Worm (Caenorhabditis elegans): Measurements from ENCODE around the gene zfp-1.

The zfp-1 gene

DNA sequence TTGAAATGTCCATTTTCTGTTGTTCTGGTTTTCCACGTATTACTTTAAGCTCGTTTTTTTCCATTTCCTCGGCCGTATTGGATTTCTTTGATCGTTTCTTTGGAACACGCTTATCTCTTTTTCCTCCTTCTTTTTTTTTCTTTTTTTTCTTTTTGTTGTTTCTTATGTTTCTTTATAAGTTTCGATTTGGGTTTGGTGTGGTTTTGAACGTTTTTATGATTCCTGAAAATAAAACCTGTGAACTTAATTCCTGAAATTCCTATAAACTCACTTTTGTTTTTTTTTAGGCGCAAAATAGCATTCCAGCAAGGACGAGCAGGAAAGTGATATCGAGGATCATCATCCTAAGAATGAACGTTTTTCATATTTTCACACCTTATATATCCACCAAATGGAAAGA is 20.2 kb upstream of the zfp-1 start, which contains the start of gene K02D10.2:
Gene K02D10.2 (minus strand): TSS at position 101 of the 400 bp plus-strand sequence.
- TF ChIP-seq hpl-2 (GFP tag; optimal IDR thresholded peaks at IDR 0.05): no peak
- TF ChIP-seq mep-1 (tag; optimal IDR thresholded peaks at IDR 0.05): no peak
- no peak for TF ChIP-seq nhr-84 (tag; optimal IDR thresholded peaks at IDR 0.05)
- TF ChIP-seq pax-3 (tag; optimal IDR thresholded peaks at IDR 0.05): no peak
- no peak for TF ChIP-seq vab-15 (tag; optimal IDR thresholded peaks at IDR 0.05)
- no peak for TF ChIP-seq lir-3 (tag; optimal IDR thresholded peaks at IDR 0.05; ENCODE audit: poor library complexity)
- no peak for TF ChIP-seq ztf-11 (tag; optimal IDR thresholded peaks at IDR 0.05)
- no peak for TF ChIP-seq egl-27 (tag; optimal IDR thresholded peaks at IDR 0.05)
- TF ChIP-seq xbp-1 (tag; optimal IDR thresholded peaks at IDR 0.05): no peak
- no peak for TF ChIP-seq nhr-85 (tag)
- TF ChIP-seq ztf-4 (tag; optimal IDR thresholded peaks at IDR 0.05): no peak
- TF ChIP-seq lin-13 (GFP tag; optimal IDR thresholded peaks at IDR 0.05): no peak
- TF ChIP-seq nhr-237 (tag; optimal IDR thresholded peaks at IDR 0.05): no peak
- TF ChIP-seq lsy-2 (tag; optimal IDR thresholded peaks at IDR 0.05): no peak
- no peak for TF ChIP-seq elt-3 (tag; optimal IDR thresholded peaks at IDR 0.05)
- no peak for TF ChIP-seq nhr-90 (tag; optimal IDR thresholded peaks at IDR 0.05; ENCODE audit: poor library complexity)
- no peak for TF ChIP-seq dsc-1 (tag; optimal IDR thresholded peaks at IDR 0.05)
- no peak for TF ChIP-seq ceh-88 (GFP tag; IDR thresholded peaks at IDR 0.05)
- no peak for TF ChIP-seq zip-4 (GFP tag; optimal IDR thresholded peaks at IDR 0.05)

DNA sequence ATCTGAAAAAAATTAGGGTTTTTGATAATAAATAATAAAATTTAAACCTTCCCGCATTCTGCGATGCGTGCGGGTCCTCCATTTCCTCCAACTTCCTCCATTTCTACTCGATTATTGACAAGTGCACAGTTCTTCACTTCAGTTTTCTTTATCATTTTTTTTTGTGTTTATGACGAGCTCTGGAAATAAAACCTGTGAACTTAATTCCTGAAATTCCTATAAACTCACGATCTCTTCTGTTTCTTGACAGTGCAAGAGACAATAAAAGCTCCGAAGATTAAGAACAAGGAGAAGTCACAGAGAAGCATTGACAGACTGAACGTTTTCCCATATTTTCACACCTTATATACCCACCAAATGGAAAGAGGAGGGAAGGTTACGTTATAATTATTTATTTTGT is 19.5 kb upstream of the zfp-1 start, which contains the start of gene K02D10.3:
Gene K02D10.3 (minus strand): TSS at position 101 of the 400 bp plus-strand sequence.
- TF ChIP-seq mdl-1 (tag; optimal IDR thresholded peaks at IDR 0.05) (no peak), swsn-7 (tag; optimal IDR thresholded peaks at IDR 0.05) (no peak), elt-3 (tag; optimal IDR thresholded peaks at IDR 0.05) (no peak), efl-3 (GFP tag; optimal IDR thresholded peaks at IDR 0.05) (no peak), nhr-237 (tag; optimal IDR thresholded peaks at IDR 0.05) (no peak), lin-39 (tag; optimal IDR thresholded peaks at IDR 0.05) (no peak)

DNA sequence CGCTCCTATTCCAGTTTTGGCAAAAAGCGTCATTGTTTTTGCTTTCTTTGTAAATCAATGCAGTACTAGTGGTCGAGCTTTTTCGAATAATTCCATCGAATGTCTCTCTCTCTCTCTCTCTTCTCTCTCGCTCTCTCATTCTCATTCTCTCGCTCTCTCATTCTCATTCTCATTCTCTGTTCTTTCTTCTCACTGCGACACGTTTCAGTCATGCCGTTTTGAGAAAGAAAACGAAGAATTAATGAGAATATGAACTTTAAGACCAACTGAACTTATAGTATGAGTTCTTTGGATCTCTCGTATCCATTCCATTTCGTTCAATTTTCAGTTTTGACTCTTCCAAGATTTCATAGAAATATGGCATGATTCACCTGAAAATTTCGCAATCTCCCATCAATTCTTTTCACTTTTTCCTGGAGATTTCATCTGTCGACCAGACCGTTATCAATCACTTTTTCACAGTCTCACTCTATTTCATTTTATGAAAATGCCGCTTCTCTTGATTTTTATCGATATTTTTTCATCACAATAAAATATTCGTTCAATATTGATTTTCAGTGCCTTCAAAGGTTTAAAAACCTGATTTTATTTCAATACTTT is 18.8 kb upstream of the zfp-1 start:
- TF ChIP-seq lsy-2 (tag; optimal IDR thresholded peaks at IDR 0.05) (no peak), pax-3 (tag; optimal IDR thresholded peaks at IDR 0.05) (peak; percentile 2), unc-130 (tag; optimal IDR thresholded peaks at IDR 0.05) (no peak), dsc-1 (tag; optimal IDR thresholded peaks at IDR 0.05) (peak; percentile 5), lin-35 (GFP tag; optimal IDR thresholded peaks at IDR 0.05) (peak in 1 of 2 experiments; percentile 2), blmp-1 (tag; optimal IDR thresholded peaks at IDR 0.05) (peak; percentile 84), egl-13 (tag; optimal IDR thresholded peaks at IDR 0.05) (no peak), zip-4 (GFP tag; optimal IDR thresholded peaks at IDR 0.05) (peak; percentile 30), zag-1 (tag; optimal IDR thresholded peaks at IDR 0.05) (no peak), nhr-71 (tag; optimal IDR thresholded peaks at IDR 0.05) (peak; percentile 29), efl-1 (optimal IDR thresholded peaks at IDR 0.05) (peak in 1 of 2 experiments; percentile 8), efl-1 (GFP tag; optimal IDR thresholded peaks at IDR 0.05 in 1 of 2) (no peak), fkh-8 (tag; optimal IDR thresholded peaks at IDR 0.05) (peak; percentile 58), lin-14 (GFP tag; optimal IDR thresholded peaks at IDR 0.05) (peak; percentile 55), fkh-10 (GFP tag; optimal IDR thresholded peaks at IDR 0.05) (no peak)

DNA sequence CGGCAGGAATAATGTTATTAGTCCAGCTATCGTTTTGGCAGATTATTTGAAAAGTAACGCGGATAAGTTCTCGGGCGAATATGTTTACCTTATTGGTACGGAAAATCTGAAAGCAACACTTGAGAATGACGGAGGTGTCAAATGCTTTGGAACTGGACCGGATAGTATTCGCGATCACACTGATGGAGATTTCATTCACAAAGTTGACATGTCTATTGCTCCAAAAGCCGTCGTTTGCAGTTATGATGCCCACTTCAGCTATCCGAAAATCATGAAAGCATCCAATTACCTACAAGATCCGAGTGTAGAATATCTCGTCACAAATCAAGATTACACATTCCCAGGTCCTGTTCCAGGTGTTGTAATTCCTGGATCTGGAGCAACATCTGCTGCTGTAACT is 18.0 kb upstream of the zfp-1 start:
- TF ChIP-seq efl-1 (optimal IDR thresholded peaks at IDR 0.05): no peak
- peak in 1 of 2 experiments; percentile 37 for TF ChIP-seq efl-1 (GFP tag; optimal IDR thresholded peaks at IDR 0.05 in 1 of 2)
- TF ChIP-seq unc-98 (GFP tag; IDR thresholded peaks at IDR 0.05): no peak
- TF ChIP-seq dsc-1 (tag; optimal IDR thresholded peaks at IDR 0.05): no peak
- TF ChIP-seq zag-1 (tag; optimal IDR thresholded peaks at IDR 0.05): no peak
